Fruit fly (Drosophila melanogaster) whole organism, wandering third instar larva: Measurements from ENCODE around the gene CG15767.

Source experiments
- Abd-B ChIP-seq: fragments of >200 bp; optimal IDR thresholded peaks from 2 replicates; lab custom pipeline; 2017; ENCODE audit warnings: missing biosample characterization, missing genetic modification characterization
- CG32264 ChIP-seq: fragments of 200-800 bp; sonication (Bioruptor generic); optimal IDR thresholded peaks from 2 replicates; lab custom pipeline; 2016; ENCODE audit warnings: missing biosample characterization, missing genetic modification characterization
- CG9705 ChIP-seq: fragments of 200-800 bp; sonication (Bioruptor generic); optimal IDR thresholded peaks from 2 replicates; lab custom pipeline; 2018; ENCODE audit warnings: missing biosample characterization, mild to moderate bottlenecking, missing genetic modification characterization
- Dif ChIP-seq: fragments of 200-275, 200-300 bp; sonication (Bioruptor generic); optimal IDR thresholded peaks from 2 replicates; lab custom pipeline; 2018; ENCODE audit warnings: missing biosample characterization, missing genetic modification characterization; ENCODE audit not compliant: partially characterized antibody
- GATAd ChIP-seq: sonication (Bioruptor generic); optimal IDR thresholded peaks from 2 replicates; lab custom pipeline; 2016; ENCODE audit warnings: missing biosample characterization, missing genetic modification characterization
- HLH106 ChIP-seq: fragments of 200-800 bp; optimal IDR thresholded peaks from 3 replicates; lab custom pipeline; 2019; ENCODE audit warnings: missing biosample characterization, mild to moderate bottlenecking, missing genetic modification characterization, moderate library complexity
- Hnf4 ChIP-seq: fragments of 200-800 bp; sonication (Bioruptor generic); optimal IDR thresholded peaks from 2 replicates; lab custom pipeline; 2016; ENCODE audit warnings: missing biosample characterization, mild to moderate bottlenecking, missing genetic modification characterization
- Hr78 ChIP-seq: fragments of >200 bp; optimal IDR thresholded peaks from 2 replicates; lab custom pipeline; 2017; ENCODE audit warnings: missing biosample characterization, missing genetic modification characterization
- Hr83 ChIP-seq: fragments of 200-300 bp; sonication (Bioruptor generic); optimal IDR thresholded peaks from 2 replicates; lab custom pipeline; 2016; ENCODE audit warnings: missing biosample characterization, mild to moderate bottlenecking, missing genetic modification characterization, moderate library complexity; ENCODE audit not compliant: poor library complexity, severe bottlenecking
- Jra ChIP-seq: sonication (Bioruptor generic); optimal IDR thresholded peaks from 2 replicates; lab custom pipeline; 2016; ENCODE audit warnings: missing biosample characterization, missing genetic modification characterization
- Mio ChIP-seq: sonication (Bioruptor generic); optimal IDR thresholded peaks from 2 replicates; lab custom pipeline; 2016; ENCODE audit warnings: missing biosample characterization, missing genetic modification characterization
- Myc ChIP-seq: fragments of >200 bp; optimal IDR thresholded peaks from 2 replicates; lab custom pipeline; 2017
- OdsH ChIP-seq: fragments of 200-800 bp; sonication (Bioruptor generic); optimal IDR thresholded peaks from 2 replicates; lab custom pipeline; 2016; ENCODE audit warnings: missing biosample characterization, mild to moderate bottlenecking, missing genetic modification characterization
- Rel ChIP-seq, 2 experiments: fragments of 200-800 bp; sonication (Bioruptor generic) in 1 of 2; optimal IDR thresholded peaks; 2 replicates in 1 of 2; 3 replicates in 1 of 2; lab custom pipeline; 2016 to 2019; ENCODE audit warnings: mild to moderate bottlenecking in 2 of 2, missing biosample characterization in 2 of 2, missing genetic modification characterization in 2 of 2, moderate library complexity in 1 of 2
- Sp1 ChIP-seq: fragments of 200-800 bp; sonication (Bioruptor generic); optimal IDR thresholded peaks from 3 replicates; lab custom pipeline; 2019; ENCODE audit warnings: missing biosample characterization, mild to moderate bottlenecking, missing genetic modification characterization, moderate library complexity
- br ChIP-seq: fragments of 200-800 bp; sonication (Bioruptor generic); optimal IDR thresholded peaks from 2 replicates; lab custom pipeline; 2016; ENCODE audit warnings: missing biosample characterization, missing genetic modification characterization
- brk ChIP-seq: fragments of 200-800 bp; sonication (Bioruptor generic); optimal IDR thresholded peaks from 2 replicates; lab custom pipeline; 2016; ENCODE audit warnings: missing biosample characterization, mild to moderate bottlenecking, missing genetic modification characterization
- dmrt93B ChIP-seq: fragments of 200-800 bp; sonication (Bioruptor generic); optimal IDR thresholded peaks from 2 replicates; lab custom pipeline; 2018; ENCODE audit warnings: missing biosample characterization, mild to moderate bottlenecking, missing genetic modification characterization
- dsf ChIP-seq: sonication (Bioruptor generic); optimal IDR thresholded peaks from 2 replicates; lab custom pipeline; 2016; ENCODE audit warnings: missing biosample characterization, missing genetic modification characterization, borderline replicate concordance
- ey ChIP-seq: fragments of 200-800 bp; sonication (Bioruptor generic); optimal IDR thresholded peaks from 2 replicates; lab custom pipeline; 2016; ENCODE audit warnings: missing biosample characterization, missing genetic modification characterization
- foxo ChIP-seq, 2 experiments: fragments of 200-800 bp; sonication (Bioruptor generic); optimal IDR thresholded peaks; 2 replicates in 1 of 2; 3 replicates in 1 of 2; lab custom pipeline; 2016 to 2017; ENCODE audit warnings: missing biosample characterization in 2 of 2, missing genetic modification characterization in 2 of 2
- fru ChIP-seq: fragments of 200-800 bp; sonication (Bioruptor generic); optimal IDR thresholded peaks from 3 replicates; lab custom pipeline; 2016; ENCODE audit warnings: missing biosample characterization, mild to moderate bottlenecking, missing genetic modification characterization
- h ChIP-seq: fragments of 200-800 bp; sonication (Bioruptor generic); optimal IDR thresholded peaks from 3 replicates; lab custom pipeline; 2016; ENCODE audit warnings: missing biosample characterization, mild to moderate bottlenecking, missing genetic modification characterization
- jim ChIP-seq: fragments of 175-275, 200-325 bp; sonication (Bioruptor generic); optimal IDR thresholded peaks from 2 replicates; lab custom pipeline; 2016; ENCODE audit warnings: missing biosample characterization, mild to moderate bottlenecking, missing genetic modification characterization
- lola ChIP-seq: fragments of >200 bp; optimal IDR thresholded peaks from 2 replicates; lab custom pipeline; 2017; ENCODE audit warnings: missing biosample characterization, missing genetic modification characterization
- pan ChIP-seq: fragments of >200 bp; optimal IDR thresholded peaks from 2 replicates; lab custom pipeline; 2017
- psq ChIP-seq: fragments of 200-800 bp; sonication (Bioruptor generic); optimal IDR thresholded peaks from 3 replicates; lab custom pipeline; 2017; ENCODE audit warnings: missing biosample characterization, mild to moderate bottlenecking, missing genetic modification characterization, moderate library complexity
- rgr ChIP-seq: fragments of 200-800 bp; sonication (Bioruptor generic); optimal IDR thresholded peaks from 3 replicates; lab custom pipeline; 2016; ENCODE audit warnings: missing biosample characterization, mild to moderate bottlenecking, missing genetic modification characterization
- sage ChIP-seq: fragments of 200-800 bp; sonication (Bioruptor generic); optimal IDR thresholded peaks from 2 replicates; lab custom pipeline; 2016; ENCODE audit warnings: missing biosample characterization, mild to moderate bottlenecking, missing genetic modification characterization
- sv ChIP-seq: fragments of 200-800 bp; sonication (Bioruptor generic); optimal IDR thresholded peaks from 3 replicates; lab custom pipeline; 2016; ENCODE audit warnings: missing biosample characterization, missing genetic modification characterization
- woc ChIP-seq: sonication (Bioruptor generic); optimal IDR thresholded peaks from 2 replicates; lab custom pipeline; 2016; ENCODE audit warnings: missing biosample characterization, mild to moderate bottlenecking, missing genetic modification characterization

The CG15767 gene

dm6 chrX:5776547-5776946 is 12.7 kb upstream of the CG15767 start, which contains the start of gene CG42264:
Gene CG42264, minus strand, starts transcription at chrX:5776647.
- no peak for TF ChIP-seq lola (GFP tag; lab: Kevin White, UChicago)
- no peak for TF ChIP-seq dsf (GFP tag; lab: Kevin White, UChicago)
- TF ChIP-seq Hnf4 (GFP tag; lab: Kevin White, UChicago), result no peak
- TF ChIP-seq Jra (GFP tag; lab: Kevin White, UChicago), result no peak

DNA sequence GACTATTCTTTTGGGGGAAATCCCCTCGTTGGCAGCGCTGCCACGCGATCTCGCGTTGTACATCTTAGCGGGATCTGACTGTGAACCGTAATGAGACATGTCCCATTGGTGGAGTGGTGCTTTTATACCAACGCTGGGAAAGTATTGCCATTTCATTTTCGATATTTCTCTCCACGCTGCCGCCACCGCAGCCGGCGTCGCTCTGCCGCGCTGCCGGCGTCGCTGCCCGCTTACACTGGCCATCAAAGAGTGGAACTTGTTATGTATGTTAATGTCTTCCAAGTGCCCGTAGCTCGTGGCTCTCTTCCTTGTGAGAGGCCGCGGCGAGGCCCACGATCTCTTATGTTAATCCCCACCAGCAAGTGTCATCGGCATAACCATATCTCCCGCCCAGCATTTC is 7.8 kb upstream of the CG15767 start, which contains the start of gene CG3108:
Gene CG3108 (minus strand): TSS at position 101 of the 400 bp plus-strand sequence.
- TF ChIP-seq GATAd (GFP tag; lab: Kevin White, UChicago) (no peak), Dif (GFP tag; lab: Kevin White, UChicago) (no peak), lola (GFP tag; lab: Kevin White, UChicago) (no peak), h (GFP tag; lab: Kevin White, UChicago) (no peak), CG9705 (GFP tag; lab: Kevin White, UChicago) (no peak), Rel (GFP tag; optimal IDR thresholded peaks at IDR 0.05; lab: Kevin White, UChicago) (no peak), Rel (tag; optimal IDR thresholded peaks at IDR 0.05; lab: Kevin White, UChicago) (no peak), Hr83 (GFP tag; lab: Kevin White, UChicago) (no peak)

dm6 chrX:5783260-5784040 is 5.8 kb upstream of the CG15767 start:
- peak; percentile 50 for TF ChIP-seq dmrt93B (GFP tag; lab: Kevin White, UChicago)
- TF ChIP-seq lola (GFP tag; lab: Kevin White, UChicago), result no peak
- TF ChIP-seq ey (GFP tag; lab: Kevin White, UChicago), result peak; percentile 50
- peak in 1 of 2 experiments; percentile 70 for TF ChIP-seq foxo (GFP tag; optimal IDR thresholded peaks at IDR 0.05; lab: Kevin White, UChicago)
- TF ChIP-seq Sp1, result peak; percentile 65
- no peak for TF ChIP-seq Mio
- TF ChIP-seq CG32264 (GFP tag; lab: Kevin White, UChicago), result peak; percentile 47
- peak; percentile 68 for TF ChIP-seq rgr (GFP tag; lab: Kevin White, UChicago)
- peak; percentile 63 for TF ChIP-seq psq (GFP tag; lab: Kevin White, UChicago)
- TF ChIP-seq woc, result peak; percentile 74
- peak; percentile 70 for TF ChIP-seq OdsH (GFP tag; lab: Kevin White, UChicago)
- peak; percentile 71 for TF ChIP-seq br (GFP tag; lab: Kevin White, UChicago)
- peak; percentile 67 for TF ChIP-seq HLH106 (tag; lab: Kevin White, UChicago)
- TF ChIP-seq fru, result peak; percentile 73
- peak; percentile 77 for TF ChIP-seq h (GFP tag; lab: Kevin White, UChicago)
- peak; percentile 65 for TF ChIP-seq sage
- no peak for TF ChIP-seq Jra (GFP tag; lab: Kevin White, UChicago)
- no peak for TF ChIP-seq Myc (lab: Kevin White, UChicago)
- no peak for TF ChIP-seq pan (lab: Kevin White, UChicago)

dm6 chrX:5786559-5786958 is 2.7 kb upstream of the CG15767 start:
- TF ChIP-seq OdsH (GFP tag; lab: Kevin White, UChicago) (peak; percentile 81), psq (GFP tag; lab: Kevin White, UChicago) (peak; percentile 65), jim (GFP tag; lab: Kevin White, UChicago) (no peak), ey (GFP tag; lab: Kevin White, UChicago) (peak; percentile 73), Hnf4 (GFP tag; lab: Kevin White, UChicago) (peak; percentile 68), Dif (GFP tag; lab: Kevin White, UChicago) (no peak), woc (peak; percentile 49), Hr78 (GFP tag; lab: Kevin White, UChicago) (no peak), rgr (GFP tag; lab: Kevin White, UChicago) (peak; percentile 81), HLH106 (tag; lab: Kevin White, UChicago) (peak; percentile 66), Abd-B (GFP tag; lab: Kevin White, UChicago) (no peak), Mio (no peak), Rel (GFP tag; optimal IDR thresholded peaks at IDR 0.05; lab: Kevin White, UChicago) (peak; percentile 24), Rel (tag; optimal IDR thresholded peaks at IDR 0.05; lab: Kevin White, UChicago) (no peak), Hr83 (GFP tag; lab: Kevin White, UChicago) (no peak), Sp1 (peak; percentile 74), GATAd (GFP tag; lab: Kevin White, UChicago) (no peak), fru (peak; percentile 78), sv (GFP tag; lab: Kevin White, UChicago) (no peak), br (GFP tag; lab: Kevin White, UChicago) (peak; percentile 60), h (GFP tag; lab: Kevin White, UChicago) (peak; percentile 84), brk (GFP tag; lab: Kevin White, UChicago) (peak; percentile 19), Jra (GFP tag; lab: Kevin White, UChicago) (peak; percentile 11), foxo (GFP tag; optimal IDR thresholded peaks at IDR 0.05; lab: Kevin White, UChicago) (peak in 1 of 2 experiments; percentile 69)
- TF ChIP-seq, all 38 proteins: peak for 15
